Worm (Caenorhabditis elegans) whole organism, early embryonic: ENCODE results near the gene srb-19.

Experiments
- B0310.2 ChIP-seq: sonication (generic microtip); optimal IDR thresholded peaks from 2 replicates; lab custom pipeline; 2016; ENCODE audit warnings: mild to moderate bottlenecking, missing genetic modification characterization, missing compliant biosample characterization
- F13C5.2 ChIP-seq: sonication (generic microtip); optimal IDR thresholded peaks from 2 replicates; lab custom pipeline; 2017; ENCODE audit warnings: mild to moderate bottlenecking, missing genetic modification characterization, inconsistent platforms, missing compliant biosample characterization
- aly-1 ChIP-seq: sonication (generic microtip); optimal IDR thresholded peaks from 2 replicates; lab custom pipeline; 2016; ENCODE audit warnings: missing genetic modification characterization, missing compliant biosample characterization
- ama-1 ChIP-seq: fragments of 150-350 bp; optimal IDR thresholded peaks from 2 replicates; lab custom pipeline; 2014
- ceh-13 ChIP-seq: fragments of 200-800 bp; sonication (Bioruptor generic); optimal IDR thresholded peaks from 2 replicates; lab custom pipeline; 2018; ENCODE audit warnings: mild to moderate bottlenecking, missing genetic modification characterization, missing compliant biosample characterization
- ceh-36 ChIP-seq: sonication (generic microtip); optimal IDR thresholded peaks from 2 replicates; lab custom pipeline; 2016; ENCODE audit warnings: missing genetic modification characterization, inconsistent platforms, missing compliant biosample characterization
- ets-7 ChIP-seq: sonication (generic microtip); optimal IDR thresholded peaks from 2 replicates; lab custom pipeline; 2016; ENCODE audit warnings: missing genotype, missing genetic modification characterization, missing compliant biosample characterization
- flt-1 ChIP-seq: fragments of 200-800 bp; sonication (Bioruptor generic); IDR thresholded peaks from 2 replicates; pipeline ENCODE4 v1.3.6; 2022; ENCODE audit warnings: missing genetic modification characterization, missing compliant biosample characterization
- hmbx-1 ChIP-seq: sonication (generic microtip); optimal IDR thresholded peaks from 2 replicates; lab custom pipeline; 2016; ENCODE audit warnings: mild to moderate bottlenecking, missing genetic modification characterization, missing compliant biosample characterization
- hmg-4 ChIP-seq: fragments of 200-800 bp; sonication (Bioruptor generic); optimal IDR thresholded peaks from 2 replicates; lab custom pipeline; 2018; ENCODE audit warnings: mild to moderate bottlenecking, missing genetic modification characterization, missing compliant biosample characterization
- hnd-1 ChIP-seq: sonication (generic microtip); optimal IDR thresholded peaks from 2 replicates; lab custom pipeline; 2016; ENCODE audit warnings: missing genetic modification characterization, missing compliant biosample characterization
- pes-1 ChIP-seq: fragments of 200-800 bp; sonication (Bioruptor generic); IDR thresholded peaks from 2 replicates; pipeline ENCODE4 v1.3.6; 2022; ENCODE audit warnings: missing genetic modification reagents, missing genetic modification characterization, missing compliant biosample characterization
- scrt-1 ChIP-seq: fragments of 200-800 bp; sonication (Bioruptor generic); IDR thresholded peaks from 2 replicates; pipeline ENCODE4 v1.3.6; 2022; ENCODE audit warnings: missing genetic modification characterization, missing compliant biosample characterization
- sea-1 ChIP-seq: fragments of 200-800 bp; sonication (Bioruptor generic); conservative IDR thresholded peaks from 2 replicates; pipeline ENCODE4 v1.3.6; 2022; ENCODE audit warnings: missing genetic modification characterization, missing compliant biosample characterization
- tbx-11 ChIP-seq: fragments of 200-800 bp; sonication (Bioruptor generic); IDR thresholded peaks from 2 replicates; pipeline ENCODE4 v1.3.6; 2022; ENCODE audit warnings: missing genetic modification characterization, missing compliant biosample characterization
- tbx-37 ChIP-seq: fragments of 200-800 bp; sonication (Bioruptor generic); conservative IDR thresholded peaks from 2 replicates; pipeline ENCODE4 v1.3.6; 2022; ENCODE audit warnings: missing genetic modification reagents, missing genetic modification characterization, missing compliant biosample characterization
- tra-4 ChIP-seq: sonication (generic microtip); optimal IDR thresholded peaks from 2 replicates; lab custom pipeline; 2017; ENCODE audit warnings: missing genetic modification characterization, missing compliant biosample characterization

The srb-19 gene

ce11 chrV:7492924-7493323 lies 27.1 kb downstream of the srb-19 start, which contains the start of gene srbc-10:
srbc-10 (minus strand) TSS chrV:7493024.
- TF ChIP-seq F13C5.2 (tag; lab: Kevin White, UChicago) (no peak), ceh-13 (GFP tag; lab: Kevin White, UChicago) (no peak), ceh-36 (tag; lab: Kevin White, UChicago) (no peak), tbx-11 (GFP tag; lab: Robert Waterston, UW) (no peak), hmg-4 (GFP tag; lab: Kevin White, UChicago) (no peak), hnd-1 (tag; lab: Kevin White, UChicago) (no peak), flt-1 (no peak), tra-4 (tag; lab: Kevin White, UChicago) (no peak), sea-1 (GFP tag; lab: Robert Waterston, UW) (no peak), hmbx-1 (tag; lab: Kevin White, UChicago) (no peak), ets-7 (tag; lab: Kevin White, UChicago) (no peak), ama-1 (lab: Kevin White, UChicago) (no peak), pes-1 (GFP tag; lab: Robert Waterston, UW) (no peak), B0310.2 (tag; lab: Kevin White, UChicago) (no peak), tbx-37 (GFP tag; lab: Robert Waterston, UW) (no peak), scrt-1 (no peak)

- no peak for TF ChIP-seq B0310.2 (tag; lab: Kevin White, UChicago)
- TF ChIP-seq scrt-1, result no peak
- no peak for TF ChIP-seq hmg-4 (GFP tag; lab: Kevin White, UChicago)
- no peak for TF ChIP-seq ama-1 (lab: Kevin White, UChicago)
- no peak for TF ChIP-seq flt-1
- no peak for TF ChIP-seq hmbx-1 (tag; lab: Kevin White, UChicago)
- TF ChIP-seq ceh-13 (GFP tag; lab: Kevin White, UChicago), result no peak
- no peak for TF ChIP-seq hnd-1 (tag; lab: Kevin White, UChicago)
- TF ChIP-seq ceh-36 (tag; lab: Kevin White, UChicago), result no peak
- TF ChIP-seq pes-1 (GFP tag; lab: Robert Waterston, UW), result no peak
- TF ChIP-seq sea-1 (GFP tag; lab: Robert Waterston, UW), result no peak
- no peak for TF ChIP-seq tbx-11 (GFP tag; lab: Robert Waterston, UW)
- TF ChIP-seq aly-1 (tag; lab: Kevin White, UChicago), result no peak
- TF ChIP-seq ets-7 (tag; lab: Kevin White, UChicago), result no peak
- no peak for TF ChIP-seq tbx-37 (GFP tag; lab: Robert Waterston, UW)
- no peak for TF ChIP-seq tra-4 (tag; lab: Kevin White, UChicago)
- TF ChIP-seq F13C5.2 (tag; lab: Kevin White, UChicago), result no peak
Observed at ce11 chrV:7490340-7490739, 29.6 kb downstream of the srb-19 start, which contains the start of gene srbc-9. srbc-9 (minus strand) TSS chrV:7490440.

ce11 chrV:7487518-7487917 lies 32.5 kb downstream of the srb-19 start, which contains the start of gene srbc-7:
srbc-7 (minus strand) TSS chrV:7487618.
- TF ChIP-seq ceh-13 (GFP tag; lab: Kevin White, UChicago) (no peak), ceh-36 (tag; lab: Kevin White, UChicago) (no peak), sea-1 (GFP tag; lab: Robert Waterston, UW) (no peak), hnd-1 (tag; lab: Kevin White, UChicago) (no peak), tbx-37 (GFP tag; lab: Robert Waterston, UW) (no peak), B0310.2 (tag; lab: Kevin White, UChicago) (no peak), tbx-11 (GFP tag; lab: Robert Waterston, UW) (no peak), pes-1 (GFP tag; lab: Robert Waterston, UW) (no peak), ets-7 (tag; lab: Kevin White, UChicago) (no peak), hmg-4 (GFP tag; lab: Kevin White, UChicago) (no peak), F13C5.2 (tag; lab: Kevin White, UChicago) (no peak), tra-4 (tag; lab: Kevin White, UChicago) (no peak), aly-1 (tag; lab: Kevin White, UChicago) (no peak), scrt-1 (no peak), ama-1 (lab: Kevin White, UChicago) (no peak), flt-1 (no peak)

- no peak for TF ChIP-seq hmg-4 (GFP tag; lab: Kevin White, UChicago)
Observed at ce11 chrV:7485000-7485399, 35.0 kb downstream of the srb-19 start, which contains the start of gene srbc-8. srbc-8 (minus strand) TSS chrV:7485100.

ce11 chrV:7480949-7481348 lies 39.0 kb downstream of the srb-19 start, which contains the start of gene C18B10.6:
C18B10.6 (minus strand) TSS chrV:7481049.
- no peak for TF ChIP-seq hmg-4 (GFP tag; lab: Kevin White, UChicago)
- no peak for TF ChIP-seq tbx-37 (GFP tag; lab: Robert Waterston, UW)
- TF ChIP-seq hnd-1 (tag; lab: Kevin White, UChicago), result no peak
- no peak for TF ChIP-seq hmbx-1 (tag; lab: Kevin White, UChicago)
- TF ChIP-seq ceh-36 (tag; lab: Kevin White, UChicago), result no peak
- no peak for TF ChIP-seq tbx-11 (GFP tag; lab: Robert Waterston, UW)
- TF ChIP-seq ama-1 (lab: Kevin White, UChicago), result no peak
- no peak for TF ChIP-seq flt-1
- no peak for TF ChIP-seq F13C5.2 (tag; lab: Kevin White, UChicago)
- no peak for TF ChIP-seq B0310.2 (tag; lab: Kevin White, UChicago)
- no peak for TF ChIP-seq pes-1 (GFP tag; lab: Robert Waterston, UW)

ce11 chrV:7478404-7478803 lies 41.6 kb downstream of the srb-19 start, which contains the start of gene str-190:
str-190 (minus strand) TSS chrV:7478504.
- no peak for TF ChIP-seq hmg-4 (GFP tag; lab: Kevin White, UChicago)
- TF ChIP-seq hnd-1 (tag; lab: Kevin White, UChicago), result no peak
- no peak for TF ChIP-seq B0310.2 (tag; lab: Kevin White, UChicago)

- TF ChIP-seq ets-7 (tag; lab: Kevin White, UChicago) (no peak), ceh-36 (tag; lab: Kevin White, UChicago) (no peak), tbx-11 (GFP tag; lab: Robert Waterston, UW) (no peak), tbx-37 (GFP tag; lab: Robert Waterston, UW) (no peak), pes-1 (GFP tag; lab: Robert Waterston, UW) (no peak), B0310.2 (tag; lab: Kevin White, UChicago) (no peak), aly-1 (tag; lab: Kevin White, UChicago) (no peak), tra-4 (tag; lab: Kevin White, UChicago) (no peak), hmbx-1 (tag; lab: Kevin White, UChicago) (no peak), flt-1 (no peak), sea-1 (GFP tag; lab: Robert Waterston, UW) (no peak)
Observed at ce11 chrV:7476766-7477165, 43.2 kb downstream of the srb-19 start, which contains the start of gene srh-125. srh-125 (minus strand) TSS chrV:7476866.
